Worm (Caenorhabditis elegans) whole organism, young adult: ENCODE results near the gene F45E12.6.

Experiments
- B0019.2 ChIP-seq: fragments of 200-800 bp; sonication (Bioruptor generic); conservative IDR thresholded peaks from 2 replicates; pipeline ENCODE4 v1.3.6; 2022; ENCODE audit warnings: missing genetic modification reagents, missing genetic modification characterization, missing compliant biosample characterization
- B0336.3 ChIP-seq: fragments of 200-800 bp; sonication (Bioruptor generic); IDR thresholded peaks from 2 replicates; pipeline ENCODE4 v1.3.6; 2022; ENCODE audit warnings: missing genetic modification characterization, missing compliant biosample characterization
- C06A6.2 ChIP-seq: fragments of 200-800 bp; sonication (Bioruptor generic); conservative IDR thresholded peaks from 2 replicates; pipeline ENCODE4 v1.3.6; 2022; ENCODE audit warnings: missing genetic modification characterization, missing compliant biosample characterization
- F10E7.11 ChIP-seq: sonication (generic microtip); optimal IDR thresholded peaks from 2 replicates; lab custom pipeline; 2017; ENCODE audit warnings: mild to moderate bottlenecking, missing genetic modification characterization, moderate library complexity, missing compliant biosample characterization
- F57C9.4 ChIP-seq: sonication (generic microtip); optimal IDR thresholded peaks from 2 replicates; lab custom pipeline; 2017; ENCODE audit warnings: mild to moderate bottlenecking, missing genetic modification characterization, missing compliant biosample characterization
- T07F8.4 ChIP-seq: sonication (generic microtip); optimal IDR thresholded peaks from 2 replicates; lab custom pipeline; 2016; ENCODE audit warnings: mild to moderate bottlenecking, missing genetic modification characterization, moderate library complexity, missing compliant biosample characterization
- T26A5.8 ChIP-seq: sonication (generic microtip); optimal IDR thresholded peaks from 2 replicates; lab custom pipeline; 2016; ENCODE audit warnings: missing genetic modification characterization, missing compliant biosample characterization
- Y67H2A.10 ChIP-seq: fragments of 200-800 bp; sonication (Bioruptor generic); conservative IDR thresholded peaks from 2 replicates; pipeline ENCODE4 v1.3.6; 2022; ENCODE audit warnings: missing genetic modification reagents, missing genetic modification characterization, missing compliant biosample characterization
- ZK185.1 ChIP-seq: sonication (generic microtip); optimal IDR thresholded peaks from 2 replicates; lab custom pipeline; 2016; ENCODE audit warnings: mild to moderate bottlenecking, missing genetic modification characterization, missing compliant biosample characterization; ENCODE audit not compliant: poor library complexity, severe bottlenecking
- aptf-2 ChIP-seq: fragments of 200-800 bp; sonication (Bioruptor generic); conservative IDR thresholded peaks from 2 replicates; pipeline ENCODE4 v1.3.6; 2022; ENCODE audit warnings: missing genetic modification reagents, missing genetic modification characterization, missing compliant biosample characterization
- aptf-3 ChIP-seq: fragments of 200-800 bp; sonication (Bioruptor generic); IDR thresholded peaks from 2 replicates; pipeline ENCODE4 v1.3.6; 2022; ENCODE audit warnings: missing genetic modification characterization, missing compliant biosample characterization
- attf-6 ChIP-seq: fragments of 200-800 bp; sonication (Bioruptor generic); IDR thresholded peaks from 2 replicates; pipeline ENCODE4 v1.3.6; 2022; ENCODE audit warnings: missing genetic modification reagents, missing genetic modification characterization, missing compliant biosample characterization
- cebp-2 ChIP-seq: fragments of 200-800 bp; sonication (Bioruptor generic); IDR thresholded peaks from 2 replicates; pipeline ENCODE4 v1.3.6; 2022; ENCODE audit warnings: missing genetic modification characterization, missing compliant biosample characterization
- ceh-100 ChIP-seq: fragments of 200-800 bp; sonication (Bioruptor generic); IDR thresholded peaks from 2 replicates; pipeline ENCODE4 v1.3.6; 2022; ENCODE audit warnings: missing genetic modification reagents, missing genetic modification characterization, missing compliant biosample characterization
- ceh-79 ChIP-seq: sonication (generic microtip); optimal IDR thresholded peaks from 2 replicates; lab custom pipeline; 2017; ENCODE audit warnings: mild to moderate bottlenecking, missing genetic modification characterization, missing compliant biosample characterization
- ceh-91 ChIP-seq: fragments of 200-800 bp; sonication (Bioruptor generic); IDR thresholded peaks from 2 replicates; pipeline ENCODE4 v1.3.6; 2022; ENCODE audit warnings: missing genetic modification reagents, missing genetic modification characterization, missing compliant biosample characterization
- dox-1 ChIP-seq: fragments of 200-800 bp; sonication (Bioruptor generic); IDR thresholded peaks from 2 replicates; pipeline ENCODE4 v1.3.6; 2022; ENCODE audit warnings: missing genetic modification reagents, missing genetic modification characterization, missing compliant biosample characterization
- dpff-1 ChIP-seq: sonication (generic microtip); optimal IDR thresholded peaks from 2 replicates; lab custom pipeline; 2017; ENCODE audit warnings: mild to moderate bottlenecking, missing genetic modification characterization, missing compliant biosample characterization
- dpl-1 ChIP-seq: fragments of 150-350 bp; optimal IDR thresholded peaks from 2 replicates; lab custom pipeline; 2014; ENCODE audit warnings: missing biosample characterization, missing genetic modification reagents, missing genetic modification characterization
- ekl-4 ChIP-seq: fragments of 200-800 bp; sonication (Bioruptor generic); IDR thresholded peaks from 2 replicates; pipeline ENCODE4 v1.3.6; 2022; ENCODE audit warnings: missing genetic modification reagents, missing genetic modification characterization, missing compliant biosample characterization
- hlh-12 ChIP-seq: sonication (generic microtip); optimal IDR thresholded peaks from 2 replicates; lab custom pipeline; 2016; ENCODE audit warnings: missing genetic modification characterization, missing compliant biosample characterization
- hmg-20 ChIP-seq: fragments of 200-800 bp; sonication (Bioruptor generic); IDR thresholded peaks from 2 replicates; pipeline ENCODE4 v1.3.6; 2022; ENCODE audit warnings: missing genetic modification reagents, missing genetic modification characterization, missing compliant biosample characterization
- hrde-1 ChIP-seq: sonication (generic microtip); optimal IDR thresholded peaks from 2 replicates; lab custom pipeline; 2016; ENCODE audit warnings: missing genetic modification characterization, mild to moderate bottlenecking, missing compliant biosample characterization, moderate library complexity, missing genotype, missing genetic modification reagents, borderline replicate concordance
- hsf-1 ChIP-seq: fragments of 200-800 bp; sonication (Bioruptor generic); IDR thresholded peaks from 2 replicates; pipeline ENCODE4 v1.3.6; 2022; ENCODE audit warnings: missing genetic modification reagents, missing genetic modification characterization, missing compliant biosample characterization
- let-607 ChIP-seq, 2 experiments: fragments of 200-800 bp in 1 of 2; sonication (Bioruptor generic) in 1 of 2; sonication (generic microtip) in 1 of 2; optimal IDR thresholded peaks; 2 replicates each; lab custom pipeline; 2016 to 2018; ENCODE audit warnings: mild to moderate bottlenecking in 2 of 2, missing compliant biosample characterization in 2 of 2, missing genetic modification characterization in 2 of 2, moderate library complexity in 2 of 2, missing genotype in 1 of 2
- lin-35 ChIP-seq, 3 experiments: fragments of 150-350 bp in 2 of 3; sonication (generic microtip) in 1 of 3; optimal IDR thresholded peaks; 2 replicates each; lab custom pipeline; 2014 to 2018; ENCODE audit warnings: missing biosample characterization in 3 of 3, missing genetic modification characterization in 3 of 3, missing genetic modification reagents in 3 of 3
- lin-40 ChIP-seq: sonication (generic microtip); optimal IDR thresholded peaks from 2 replicates; lab custom pipeline; 2016; ENCODE audit warnings: missing genetic modification characterization, mild to moderate bottlenecking, missing compliant biosample characterization, missing genotype, missing genetic modification reagents
- lsy-27 ChIP-seq: sonication (generic microtip); optimal IDR thresholded peaks from 2 replicates; lab custom pipeline; 2017; ENCODE audit warnings: missing genetic modification characterization, mild to moderate bottlenecking, missing compliant biosample characterization, antibody characterized with exemption, missing genotype, borderline replicate concordance; ENCODE audit not compliant: insufficient read depth
- mcd-1 ChIP-seq: fragments of 200-800 bp; sonication (Bioruptor generic); IDR thresholded peaks from 2 replicates; pipeline ENCODE4 v1.3.6; 2022; ENCODE audit warnings: missing genetic modification reagents, missing genetic modification characterization, missing compliant biosample characterization
- nfya-2 ChIP-seq: fragments of 200-800 bp; sonication (Bioruptor generic); IDR thresholded peaks from 2 replicates; pipeline ENCODE4 v1.3.6; 2022; ENCODE audit warnings: missing genetic modification reagents, missing genetic modification characterization, missing compliant biosample characterization
- nhr-179 ChIP-seq: sonication (generic microtip); optimal IDR thresholded peaks from 2 replicates; lab custom pipeline; 2016; ENCODE audit warnings: mild to moderate bottlenecking, missing genetic modification characterization, missing compliant biosample characterization
- nhr-27 ChIP-seq: fragments of 200-800 bp; sonication (Bioruptor generic); optimal IDR thresholded peaks from 2 replicates; lab custom pipeline; 2018; ENCODE audit warnings: mild to moderate bottlenecking, missing genetic modification characterization, moderate library complexity, missing compliant biosample characterization
- nhr-90 ChIP-seq: sonication (generic microtip); optimal IDR thresholded peaks from 2 replicates; lab custom pipeline; 2016; ENCODE audit warnings: missing genotype, mild to moderate bottlenecking, missing genetic modification characterization, missing compliant biosample characterization
- pbrm-1 ChIP-seq: fragments of 200-800 bp; sonication (Bioruptor generic); IDR thresholded peaks from 2 replicates; pipeline ENCODE4 v1.3.6; 2022; ENCODE audit warnings: missing genetic modification reagents, missing genetic modification characterization, missing compliant biosample characterization
- rec-8 ChIP-seq, 2 experiments: sonication (generic microtip); optimal IDR thresholded peaks; 2 replicates each; lab custom pipeline; 2016; ENCODE audit warnings: mild to moderate bottlenecking in 2 of 2, missing genetic modification characterization in 2 of 2, missing genetic modification reagents in 2 of 2, missing genotype in 2 of 2, missing biosample characterization in 1 of 2, missing compliant biosample characterization in 1 of 2, moderate library complexity in 1 of 2
- rpc-1 ChIP-seq, 2 experiments: fragments of 150-350 bp in 1 of 2; sonication (generic microtip) in 1 of 2; optimal IDR thresholded peaks; 2 replicates each; lab custom pipeline; 2014 to 2018; ENCODE audit warnings: missing biosample characterization in 1 of 2, missing genetic modification characterization in 1 of 2, missing genetic modification reagents in 1 of 2, missing genotype in 1 of 2
- sdz-38 ChIP-seq: sonication (generic microtip); optimal IDR thresholded peaks from 2 replicates; lab custom pipeline; 2016; ENCODE audit warnings: missing genotype, missing genetic modification characterization, missing compliant biosample characterization
- snpc-1.3 ChIP-seq: sonication (generic microtip); optimal IDR thresholded peaks from 2 replicates; lab custom pipeline; 2017; ENCODE audit warnings: missing genetic modification characterization, mild to moderate bottlenecking, missing compliant biosample characterization, antibody characterized with exemption, moderate library complexity, missing genotype, missing genetic modification reagents; ENCODE audit not compliant: insufficient read depth
- somi-1 ChIP-seq: fragments of 200-800 bp; sonication (Bioruptor generic); optimal IDR thresholded peaks from 2 replicates; lab custom pipeline; 2018; ENCODE audit warnings: mild to moderate bottlenecking, missing genetic modification characterization, missing compliant biosample characterization
- sptf-2 ChIP-seq: fragments of 200-800 bp; sonication (Bioruptor generic); optimal IDR thresholded peaks from 2 replicates; lab custom pipeline; 2018; ENCODE audit warnings: mild to moderate bottlenecking, missing genetic modification characterization, missing compliant biosample characterization
- tbp1 ChIP-seq: fragments of 200-800 bp; sonication (Bioruptor generic); optimal IDR thresholded peaks from 2 replicates; lab custom pipeline; 2018; ENCODE audit warnings: mild to moderate bottlenecking, missing genetic modification characterization, missing compliant biosample characterization
- unc-130 ChIP-seq: sonication (generic microtip); optimal IDR thresholded peaks from 2 replicates; lab custom pipeline; 2016; ENCODE audit warnings: missing genetic modification reagents, missing genetic modification characterization, missing compliant biosample characterization
- unc-62 ChIP-seq: fragments of 150-350 bp; optimal IDR thresholded peaks from 2 replicates; lab custom pipeline; 2014; ENCODE audit warnings: missing biosample characterization, missing genetic modification reagents, missing genetic modification characterization
- zfh-2 ChIP-seq: fragments of 200-800 bp; sonication (Bioruptor generic); conservative IDR thresholded peaks from 2 replicates; pipeline ENCODE4 v1.3.6; 2022; ENCODE audit warnings: missing genetic modification reagents, missing genetic modification characterization, missing compliant biosample characterization
- ztf-25 ChIP-seq: fragments of 200-800 bp; sonication (Bioruptor generic); IDR thresholded peaks from 2 replicates; pipeline ENCODE4 v1.3.6; 2022; ENCODE audit warnings: missing genetic modification reagents, missing genetic modification characterization, missing compliant biosample characterization

The F45E12.6 gene

ce11 chrII:7314083-7314482, at the start of gene F45E12.6:
F45E12.6 (minus strand) TSS chrII:7314183.
- no peak for TF ChIP-seq nhr-90 (tag; lab: Kevin White, UChicago)
- TF ChIP-seq pbrm-1 (GFP tag; lab: Robert Waterston, UW), result no peak
- no peak for TF ChIP-seq ceh-91 (GFP tag; lab: Robert Waterston, UW)
- TF ChIP-seq mcd-1 (GFP tag; lab: Robert Waterston, UW), result no peak
- TF ChIP-seq nfya-2, result no peak
- no peak for TF ChIP-seq T26A5.8 (tag; lab: Kevin White, UChicago)
- TF ChIP-seq zfh-2 (GFP tag; lab: Robert Waterston, UW), result no peak
- TF ChIP-seq Y67H2A.10, result no peak
- TF ChIP-seq rec-8 (tag; optimal IDR thresholded peaks at IDR 0.05; lab: Kevin White, UChicago), result no peak
- TF ChIP-seq sptf-2 (GFP tag; lab: Kevin White, UChicago), result no peak
- no peak for TF ChIP-seq unc-62 (GFP tag; lab: Kevin White, UChicago)
- no peak for TF ChIP-seq snpc-1.3
- TF ChIP-seq F10E7.11 (tag; lab: Kevin White, UChicago), result no peak
- no peak for TF ChIP-seq T07F8.4 (tag; lab: Kevin White, UChicago)
- no peak for TF ChIP-seq tbp1 (GFP tag; lab: Kevin White, UChicago)
- TF ChIP-seq sdz-38, result no peak
- TF ChIP-seq hmg-20, result no peak
- TF ChIP-seq lin-40, result no peak
- no peak for TF ChIP-seq cebp-2 (GFP tag; lab: Robert Waterston, UW)

ce11 chrII:7358489-7358943, 44.5 kb upstream of the F45E12.6 start, which contains the start of gene insc-1:
insc-1 (plus strand) TSS chrII:7358893.
- TF ChIP-seq hlh-12 (tag; lab: Kevin White, UChicago), result no peak
- no peak for TF ChIP-seq hsf-1 (GFP tag; lab: Robert Waterston, UW)
- TF ChIP-seq F57C9.4, result no peak
- TF ChIP-seq nhr-179, result no peak
- TF ChIP-seq aptf-2 (GFP tag; lab: Robert Waterston, UW), result no peak
- no peak for TF ChIP-seq hrde-1 (tag; lab: Kevin White, UChicago)
- TF ChIP-seq unc-130 (GFP tag; lab: Kevin White, UChicago), result no peak
- TF ChIP-seq attf-6 (GFP tag; lab: Robert Waterston, UW), result no peak
- TF ChIP-seq ekl-4 (GFP tag; lab: Robert Waterston, UW), result no peak
- TF ChIP-seq aptf-3 (GFP tag; lab: Robert Waterston, UW), result no peak
- TF ChIP-seq F10E7.11 (tag; lab: Kevin White, UChicago), result no peak
- TF ChIP-seq B0336.3 (GFP tag; lab: Robert Waterston, UW), result no peak
- TF ChIP-seq dox-1 (GFP tag; lab: Robert Waterston, UW), result no peak

- TF ChIP-seq ceh-79 (tag; lab: Kevin White, UChicago), result no peak
- no peak for TF ChIP-seq zfh-2 (GFP tag; lab: Robert Waterston, UW)
- no peak for TF ChIP-seq ztf-25 (GFP tag; lab: Robert Waterston, UW)
- no peak for TF ChIP-seq mcd-1 (GFP tag; lab: Robert Waterston, UW)
- TF ChIP-seq lin-35 (GFP tag; optimal IDR thresholded peaks at IDR 0.05; lab: Kevin White, UChicago), result no peak
- no peak for TF ChIP-seq let-607 (tag; optimal IDR thresholded peaks at IDR 0.05; lab: Kevin White, UChicago)
- no peak for TF ChIP-seq dpff-1
- no peak for TF ChIP-seq somi-1 (GFP tag; lab: Kevin White, UChicago)
- no peak for TF ChIP-seq C06A6.2 (GFP tag; lab: Robert Waterston, UW)
- no peak for TF ChIP-seq rpc-1 (optimal IDR thresholded peaks at IDR 0.05; lab: Kevin White, UChicago)
- no peak for TF ChIP-seq rpc-1 (tag; optimal IDR thresholded peaks at IDR 0.05; lab: Kevin White, UChicago)
- no peak for TF ChIP-seq nhr-27
- TF ChIP-seq tbp1 (GFP tag; lab: Kevin White, UChicago), result no peak
- no peak for TF ChIP-seq dpl-1 (GFP tag; lab: Kevin White, UChicago)
- no peak for TF ChIP-seq ceh-100 (GFP tag; lab: Robert Waterston, UW)
- no peak for TF ChIP-seq B0019.2 (GFP tag; lab: Robert Waterston, UW)
- TF ChIP-seq lsy-27 (tag; lab: Kevin White, UChicago), result no peak
- no peak for TF ChIP-seq ZK185.1 (tag; lab: Kevin White, UChicago)
Measured at ce11 chrII:7357176-7357575, 43.2 kb upstream of the F45E12.6 start.
